Fruit fly (Drosophila melanogaster) whole organism, prepupa: Measurements from ENCODE around the gene peng.

Source experiments
- CG10631 ChIP-seq: fragments of 200-800 bp; sonication (Bioruptor generic); optimal IDR thresholded peaks from 2 replicates; lab custom pipeline; 2016; ENCODE audit warnings: missing biosample characterization, missing genetic modification characterization
- CG10669 ChIP-seq: fragments of 200-800 bp; sonication (Bioruptor generic); optimal IDR thresholded peaks from 3 replicates; lab custom pipeline; 2018; ENCODE audit warnings: missing biosample characterization, mild to moderate bottlenecking, missing genetic modification characterization, moderate library complexity
- CG15336 ChIP-seq: fragments of 200-800 bp; sonication (Bioruptor generic); IDR thresholded peaks from 2 replicates; pipeline ENCODE4 v1.3.6; 2022; ENCODE audit warnings: missing biosample characterization, missing genetic modification characterization
- CG1621 ChIP-seq: fragments of 200-800 bp; sonication (Bioruptor generic); optimal IDR thresholded peaks from 3 replicates; lab custom pipeline; 2018; ENCODE audit warnings: missing biosample characterization, mild to moderate bottlenecking, missing genetic modification characterization
- CG16779 ChIP-seq: fragments of 200-800 bp; sonication (Bioruptor generic); optimal IDR thresholded peaks from 3 replicates; lab custom pipeline; 2017; ENCODE audit warnings: missing biosample characterization, mild to moderate bottlenecking, missing genetic modification characterization
- CG3032 ChIP-seq: fragments of 200-800 bp; optimal IDR thresholded peaks from 2 replicates; lab custom pipeline; 2019; ENCODE audit warnings: missing biosample characterization, mild to moderate bottlenecking, missing genetic modification characterization, moderate library complexity
- CG31627 ChIP-seq: fragments of 200-800 bp; sonication (Bioruptor generic); optimal IDR thresholded peaks from 3 replicates; lab custom pipeline; 2016; ENCODE audit warnings: missing biosample characterization, missing genetic modification characterization
- CG32006 ChIP-seq: fragments of 200-800 bp; sonication (Bioruptor generic); optimal IDR thresholded peaks from 3 replicates; lab custom pipeline; 2017; ENCODE audit warnings: missing biosample characterization, mild to moderate bottlenecking, missing genetic modification characterization
- CG34406 ChIP-seq: fragments of 200-800 bp; sonication (Bioruptor generic); optimal IDR thresholded peaks from 3 replicates; lab custom pipeline; 2016; ENCODE audit warnings: missing biosample characterization, missing genetic modification characterization
- CG4318 ChIP-seq: fragments of 200-800 bp; sonication (Bioruptor generic); optimal IDR thresholded peaks from 3 replicates; lab custom pipeline; 2017; ENCODE audit warnings: missing biosample characterization, mild to moderate bottlenecking, missing genetic modification characterization
- CG6163 ChIP-seq: fragments of 200-800 bp; sonication (Bioruptor generic); IDR thresholded peaks from 3 replicates; pipeline ENCODE4 v1.3.6; 2022; ENCODE audit warnings: missing biosample characterization, missing genetic modification characterization
- CG6276 ChIP-seq: fragments of 200-800 bp; sonication (Bioruptor generic); optimal IDR thresholded peaks from 2 replicates; lab custom pipeline; 2017; ENCODE audit warnings: missing biosample characterization, mild to moderate bottlenecking, missing genetic modification characterization
- CG6792 ChIP-seq: fragments of 200-800 bp; sonication (Bioruptor generic); optimal IDR thresholded peaks from 3 replicates; lab custom pipeline; 2016; ENCODE audit warnings: missing biosample characterization, missing genetic modification characterization
- CG6808 ChIP-seq: fragments of 200-800 bp; sonication (Bioruptor generic); optimal IDR thresholded peaks from 3 replicates; lab custom pipeline; 2017; ENCODE audit warnings: missing biosample characterization, missing genetic modification characterization, mild to moderate bottlenecking, moderate library complexity, missing genetic modification reagents
- CG6854 ChIP-seq: fragments of 200-800 bp; sonication (Bioruptor generic); optimal IDR thresholded peaks from 2 replicates; lab custom pipeline; 2017; ENCODE audit warnings: missing biosample characterization, mild to moderate bottlenecking, missing genetic modification characterization
- CG7368 ChIP-seq: fragments of 200-800 bp; sonication (Bioruptor generic); optimal IDR thresholded peaks from 3 replicates; lab custom pipeline; 2016; ENCODE audit warnings: missing biosample characterization, missing genetic modification characterization
- CG8119 ChIP-seq: fragments of 200-800 bp; sonication (Bioruptor generic); IDR thresholded peaks from 3 replicates; pipeline ENCODE4 v1.3.6; 2022; ENCODE audit warnings: missing biosample characterization, missing genetic modification characterization
- CG8319 ChIP-seq: fragments of 200-800 bp; sonication (Bioruptor generic); optimal IDR thresholded peaks from 3 replicates; lab custom pipeline; 2016; ENCODE audit warnings: missing biosample characterization, missing genetic modification characterization
- CG9139 ChIP-seq: fragments of 200-800 bp; sonication (Bioruptor generic); optimal IDR thresholded peaks from 3 replicates; lab custom pipeline; 2017; ENCODE audit warnings: missing biosample characterization, mild to moderate bottlenecking, missing genetic modification characterization
- Eip75B ChIP-seq: fragments of 200-800 bp; sonication (Bioruptor generic); optimal IDR thresholded peaks from 3 replicates; lab custom pipeline; 2016; ENCODE audit warnings: missing biosample characterization, missing genetic modification characterization
- Eip78C ChIP-seq: fragments of 200-800 bp; sonication (Bioruptor generic); peaks from one replicate; lab custom pipeline; 2016; ENCODE audit warnings: missing biosample characterization, missing genetic modification characterization
- Gug ChIP-seq: fragments of 200-800 bp; sonication (Bioruptor generic); IDR thresholded peaks from 2 replicates; pipeline ENCODE4 v1.3.6; 2022; ENCODE audit warnings: missing biosample characterization, missing genetic modification characterization
- Hr39 ChIP-seq: fragments of 200-800 bp; sonication (Bioruptor generic); optimal IDR thresholded peaks from 2 replicates; lab custom pipeline; 2016; ENCODE audit warnings: missing biosample characterization, missing genetic modification characterization
- Hr4 ChIP-seq: fragments of 200-800 bp; sonication (Bioruptor generic); optimal IDR thresholded peaks from 3 replicates; lab custom pipeline; 2016; ENCODE audit warnings: missing biosample characterization, missing genetic modification characterization
- Met ChIP-seq: fragments of 200-800 bp; sonication (Bioruptor generic); optimal IDR thresholded peaks from 3 replicates; lab custom pipeline; 2016; ENCODE audit warnings: missing biosample characterization, missing genetic modification characterization
- Smox ChIP-seq: fragments of 200-800 bp; sonication (Bioruptor generic); optimal IDR thresholded peaks from 3 replicates; lab custom pipeline; 2016; ENCODE audit warnings: missing biosample characterization, missing genetic modification characterization
- Sox102F ChIP-seq: fragments of 200-800 bp; sonication (Bioruptor generic); optimal IDR thresholded peaks from 2 replicates; lab custom pipeline; 2016; ENCODE audit warnings: missing biosample characterization, mild to moderate bottlenecking, missing genetic modification characterization
- Sox14 ChIP-seq: fragments of 200-800 bp; sonication (Bioruptor generic); optimal IDR thresholded peaks from 3 replicates; lab custom pipeline; 2016; ENCODE audit warnings: missing biosample characterization, missing genetic modification characterization
- Sox15 ChIP-seq: fragments of 200-800 bp; sonication (Bioruptor generic); optimal IDR thresholded peaks from 3 replicates; lab custom pipeline; 2016; ENCODE audit warnings: missing biosample characterization, missing genetic modification characterization
- achi ChIP-seq: fragments of 200-800 bp; sonication (Bioruptor generic); optimal IDR thresholded peaks from 3 replicates; lab custom pipeline; 2016; ENCODE audit warnings: missing biosample characterization, missing genetic modification characterization
- dac ChIP-seq: fragments of 200-800 bp; sonication (Bioruptor generic); optimal IDR thresholded peaks from 2 replicates; lab custom pipeline; 2017; ENCODE audit warnings: missing biosample characterization, mild to moderate bottlenecking, missing genetic modification characterization
- dsx ChIP-seq: fragments of 200-800 bp; optimal IDR thresholded peaks from 3 replicates; lab custom pipeline; 2019; ENCODE audit warnings: missing biosample characterization, mild to moderate bottlenecking, missing genetic modification characterization, moderate library complexity; ENCODE audit not compliant: poor library complexity, severe bottlenecking
- eg ChIP-seq: fragments of 200-800 bp; sonication (Bioruptor generic); IDR thresholded peaks from 3 replicates; pipeline ENCODE4 v1.3.6; 2022; ENCODE audit warnings: missing biosample characterization, missing genetic modification characterization
- esn ChIP-seq: fragments of 200-800 bp; sonication (Bioruptor generic); optimal IDR thresholded peaks from 2 replicates; lab custom pipeline; 2016; ENCODE audit warnings: missing biosample characterization, mild to moderate bottlenecking, missing genetic modification characterization, moderate library complexity
- fkh ChIP-seq: fragments of 200-800 bp; sonication (Bioruptor generic); optimal IDR thresholded peaks from 3 replicates; lab custom pipeline; 2017; ENCODE audit warnings: missing biosample characterization, mild to moderate bottlenecking, missing genetic modification characterization, moderate library complexity
- lz ChIP-seq: fragments of 200-800 bp; sonication (Bioruptor generic); optimal IDR thresholded peaks from 3 replicates; lab custom pipeline; 2016; ENCODE audit warnings: missing biosample characterization, missing genetic modification characterization
- net ChIP-seq: fragments of 200-800 bp; sonication (Bioruptor generic); optimal IDR thresholded peaks from 3 replicates; lab custom pipeline; 2016; ENCODE audit warnings: missing biosample characterization, missing genetic modification characterization
- pdm3 ChIP-seq: fragments of 200-800 bp; sonication (Bioruptor generic); optimal IDR thresholded peaks from 3 replicates; lab custom pipeline; 2016; ENCODE audit warnings: missing biosample characterization, missing genetic modification characterization
- salr ChIP-seq, 2 experiments: fragments of 200-800 bp; sonication (Bioruptor generic); optimal IDR thresholded peaks; 3 replicates each; lab custom pipeline; 2016 to 2018; ENCODE audit warnings: missing biosample characterization in 2 of 2, missing genetic modification characterization in 2 of 2, mild to moderate bottlenecking in 1 of 2
- spab ChIP-seq: fragments of 200-800 bp; sonication (Bioruptor generic); optimal IDR thresholded peaks from 2 replicates; lab custom pipeline; 2017; ENCODE audit warnings: missing biosample characterization, mild to moderate bottlenecking, missing genetic modification characterization, missing genetic modification reagents
- ss ChIP-seq, 2 experiments: fragments of 200-800 bp; sonication (Bioruptor generic); optimal IDR thresholded peaks; 2 replicates in 1 of 2; 3 replicates in 1 of 2; lab custom pipeline; 2017 to 2018; ENCODE audit warnings: mild to moderate bottlenecking in 2 of 2, missing biosample characterization in 2 of 2, missing genetic modification characterization in 2 of 2, moderate library complexity in 1 of 2
- svp ChIP-seq: fragments of 200-800 bp; sonication (Bioruptor generic); peaks from one replicate; lab custom pipeline; 2016; ENCODE audit warnings: missing biosample characterization, missing genetic modification characterization
- topi ChIP-seq: fragments of 200-800 bp; sonication (Bioruptor generic); optimal IDR thresholded peaks from 3 replicates; lab custom pipeline; 2016; ENCODE audit warnings: missing biosample characterization, missing genetic modification characterization
- vri ChIP-seq: fragments of 200-800 bp; sonication (Bioruptor generic); optimal IDR thresholded peaks from 3 replicates; lab custom pipeline; 2016; ENCODE audit warnings: missing biosample characterization, mild to moderate bottlenecking, missing genetic modification characterization

Gene peng

dm6 chrX:21369149-21369988 lies 19.7 kb upstream of the peng start (continued):
- TF ChIP-seq Hr39 (GFP tag; lab: Kevin White, UChicago): no peak
- TF ChIP-seq CG8319 (GFP tag; lab: Kevin White, UChicago): no peak
- peak; percentile 29 for TF ChIP-seq CG10631 (GFP tag; lab: Kevin White, UChicago)
- no peak for TF ChIP-seq CG15336 (GFP tag; lab: Robert Waterston, UW)
- peak; percentile 23 for TF ChIP-seq Sox102F
- no peak for TF ChIP-seq spab (GFP tag; lab: Kevin White, UChicago)
- peak; percentile 19 for TF ChIP-seq esn (GFP tag; lab: Kevin White, UChicago)
- TF ChIP-seq Smox: no peak
- TF ChIP-seq Eip78C (GFP tag; lab: Kevin White, UChicago): peak; percentile 58
- TF ChIP-seq CG8119 (GFP tag; lab: Robert Waterston, UW): no peak
- no peak for TF ChIP-seq eg (GFP tag; lab: Robert Waterston, UW)
- no peak for TF ChIP-seq CG6276 (GFP tag; lab: Kevin White, UChicago)
- TF ChIP-seq svp (GFP tag; lab: Kevin White, UChicago): no peak
- no peak for TF ChIP-seq Sox15 (GFP tag; lab: Kevin White, UChicago)
- no peak for TF ChIP-seq CG6792

DNA sequence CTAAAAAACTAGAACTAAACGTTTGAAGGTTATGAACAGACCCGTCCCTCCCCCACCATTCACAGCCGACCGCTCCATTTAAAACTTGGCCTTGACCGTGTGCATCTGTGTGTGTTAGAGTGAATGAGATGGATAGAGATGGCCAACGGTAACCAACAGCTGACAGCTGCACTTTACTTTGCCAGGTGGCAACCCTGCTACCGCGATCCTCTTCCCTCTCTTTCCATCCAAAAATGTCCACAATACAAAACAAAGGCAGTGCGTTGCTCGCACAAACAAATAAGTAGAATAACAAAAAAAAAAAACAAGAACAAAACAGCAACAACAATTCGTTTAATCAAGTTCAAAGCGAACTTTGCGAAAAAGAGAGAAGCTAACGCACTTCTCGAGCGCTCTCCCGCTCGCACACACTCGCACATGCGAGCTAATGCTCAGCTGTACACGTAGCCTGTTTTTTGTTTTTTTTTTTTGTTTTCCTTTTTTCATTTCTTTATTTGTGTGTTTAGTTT lies 18.8 kb upstream of the peng start:
- TF ChIP-seq Eip78C (GFP tag; lab: Kevin White, UChicago) (peak; percentile 74), Hr39 (GFP tag; lab: Kevin White, UChicago) (peak; percentile 44), dsx (GFP tag; lab: Kevin White, UChicago) (peak; percentile 12), Sox102F (no peak), CG6792 (no peak), vri (GFP tag; lab: Kevin White, UChicago) (peak; percentile 64), svp (GFP tag; lab: Kevin White, UChicago) (peak; percentile 78), CG9139 (GFP tag; lab: Kevin White, UChicago) (peak; percentile 42), net (peak; percentile 17), Sox14 (GFP tag; lab: Kevin White, UChicago) (peak; percentile 88), fkh (peak; percentile 50), CG15336 (GFP tag; lab: Robert Waterston, UW) (peak; percentile 51), spab (GFP tag; lab: Kevin White, UChicago) (peak; percentile 17), CG16779 (tag; lab: Kevin White, UChicago) (peak; percentile 45), topi (no peak), Gug (GFP tag; lab: Robert Waterston, UW) (peak; percentile 32; the same call in 1 of the 2 replicates), CG32006 (GFP tag; lab: Kevin White, UChicago) (no peak), achi (peak; percentile 16), pdm3 (GFP tag; lab: Kevin White, UChicago) (no peak), Met (GFP tag; lab: Kevin White, UChicago) (no peak), CG10669 (no peak), CG10631 (GFP tag; lab: Kevin White, UChicago) (no peak), Eip75B (GFP tag; lab: Kevin White, UChicago) (peak; percentile 77), eg (GFP tag; lab: Robert Waterston, UW) (peak; percentile 65), CG1621 (no peak), CG8119 (GFP tag; lab: Robert Waterston, UW) (peak; percentile 57; the same call in 2 of the 3 replicates), CG6163 (peak; percentile 69; the same call in 2 of the 3 replicates), CG6276 (GFP tag; lab: Kevin White, UChicago) (peak; percentile 58)
- TF ChIP-seq, all 60 proteins: peak for 19

DNA sequence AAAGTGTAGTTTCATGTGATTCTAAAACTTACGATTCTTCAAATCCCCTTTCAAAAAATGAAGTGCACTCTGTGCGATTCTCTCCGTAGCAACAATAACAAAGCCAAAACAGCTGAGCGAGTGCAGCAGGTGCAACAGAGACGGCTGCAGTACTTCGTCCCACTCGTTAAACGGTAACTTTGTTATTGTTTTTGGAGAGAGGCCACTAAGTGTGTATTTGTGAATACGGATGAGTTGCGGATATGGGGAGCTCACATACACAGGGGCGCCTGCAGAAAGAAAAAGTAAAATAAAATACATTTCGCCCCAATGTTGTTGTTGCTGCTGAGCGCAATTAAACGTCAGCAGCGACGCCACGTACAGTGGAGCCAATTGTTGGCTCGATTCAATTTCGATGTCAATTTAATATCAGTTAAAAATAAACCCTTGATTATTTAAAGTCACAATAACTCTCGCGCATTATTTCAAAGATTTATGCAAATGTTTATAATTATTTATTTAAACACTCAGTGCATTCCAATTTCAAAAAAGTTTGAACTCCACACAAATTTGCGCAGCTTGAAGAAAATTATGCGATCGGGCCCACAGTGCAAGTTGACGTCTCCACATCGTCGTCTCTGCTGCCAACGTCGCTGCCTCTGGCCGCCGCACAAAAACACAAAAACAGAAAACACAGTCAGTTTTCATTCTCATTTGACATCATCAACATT lies 17.9 kb upstream of the peng start:
- TF ChIP-seq ss (GFP tag; optimal IDR thresholded peaks at IDR 0.05; lab: Kevin White, UChicago): peak; percentile 99
- TF ChIP-seq CG4318 (GFP tag; lab: Kevin White, UChicago): peak; percentile 99
- peak; percentile 97 for TF ChIP-seq CG1621
- TF ChIP-seq CG31627 (GFP tag; lab: Kevin White, UChicago): peak; percentile 98
- TF ChIP-seq dac (GFP tag; lab: Kevin White, UChicago): peak; percentile 99
- TF ChIP-seq CG7368 (GFP tag; lab: Kevin White, UChicago): peak; percentile 97
- TF ChIP-seq CG8119 (GFP tag; lab: Robert Waterston, UW): peak; percentile 99
- TF ChIP-seq Sox15 (GFP tag; lab: Kevin White, UChicago): peak; percentile 97
- peak; percentile 98 for TF ChIP-seq CG3032 (tag; lab: Kevin White, UChicago)
- TF ChIP-seq spab (GFP tag; lab: Kevin White, UChicago): peak; percentile 98
- TF ChIP-seq CG6854 (GFP tag; lab: Kevin White, UChicago): peak; percentile 98
- TF ChIP-seq Hr4 (GFP tag; lab: Kevin White, UChicago): peak; percentile 99
- TF ChIP-seq eg (GFP tag; lab: Robert Waterston, UW): peak; percentile 97
- peak; percentile 99 for TF ChIP-seq lz (GFP tag; lab: Kevin White, UChicago)
- peak; percentile 99 for TF ChIP-seq CG6808
- TF ChIP-seq CG34406 (GFP tag; lab: Kevin White, UChicago): peak; percentile 98
- peak; percentile 96 to 98 for TF ChIP-seq salr (GFP tag; optimal IDR thresholded peaks at IDR 0.05; lab: Kevin White, UChicago)
